Worm (Caenorhabditis elegans) whole organism, L4 larva: Measurements from ENCODE around the gene fbxa-155.

Experiments used
- F44E2.7 ChIP-seq: fragments of 200-800 bp; sonication (Bioruptor generic); IDR thresholded peaks from 2 replicates; pipeline ENCODE4 v2.1.2; 2022; ENCODE audit warnings: missing genetic modification characterization, missing compliant biosample characterization
- ZK546.5 ChIP-seq, 2 experiments: sonication (generic microtip); optimal IDR thresholded peaks; 2 replicates each; lab custom pipeline; 2017; ENCODE audit warnings: missing biosample characterization in 2 of 2, missing genetic modification characterization in 2 of 2
- ama-1 ChIP-seq: fragments of 150-350 bp; optimal IDR thresholded peaks from 2 replicates; lab custom pipeline; 2014; ENCODE audit warnings: inconsistent platforms, mixed read lengths
- ces-1 ChIP-seq: fragments of 150-350 bp; sonication (generic microtip); optimal IDR thresholded peaks from 4 replicates; lab custom pipeline; 2014; ENCODE audit warnings: missing biosample characterization, missing genetic modification reagents, missing genetic modification characterization
- fkh-10 ChIP-seq: fragments of 150-350 bp; optimal IDR thresholded peaks from 2 replicates; lab custom pipeline; 2014; ENCODE audit warnings: missing biosample characterization, missing genetic modification reagents, missing genetic modification characterization
- hmg-1.1 ChIP-seq: fragments of 200-800 bp; sonication (Bioruptor generic); IDR thresholded peaks from 2 replicates; pipeline ENCODE4 v1.3.6; 2022; ENCODE audit warnings: missing genetic modification reagents, missing genetic modification characterization, missing compliant biosample characterization
- lir-3 ChIP-seq: sonication (generic microtip); optimal IDR thresholded peaks from 2 replicates; lab custom pipeline; 2016; ENCODE audit warnings: mild to moderate bottlenecking, missing genetic modification characterization, missing compliant biosample characterization
- mep-1 ChIP-seq: fragments of 150-350 bp; sonication (generic microtip); optimal IDR thresholded peaks from 3 replicates; lab custom pipeline; 2014; ENCODE audit warnings: missing biosample characterization, missing genetic modification characterization
- nhr-25 ChIP-seq: sonication (generic microtip); optimal IDR thresholded peaks from 2 replicates; lab custom pipeline; 2017; ENCODE audit warnings: missing genetic modification characterization, mild to moderate bottlenecking, missing compliant biosample characterization, antibody characterized with exemption, moderate library complexity, borderline replicate concordance; ENCODE audit not compliant: insufficient read depth
- nhr-41 ChIP-seq: fragments of 200-800 bp; sonication (Bioruptor generic); IDR thresholded peaks from 2 replicates; pipeline ENCODE4 v1.3.6; 2022; ENCODE audit warnings: missing genetic modification reagents, missing genetic modification characterization, missing compliant biosample characterization
- skn-1 ChIP-seq: fragments of 150-350 bp; optimal IDR thresholded peaks from 2 replicates; lab custom pipeline; 2014; ENCODE audit warnings: missing biosample characterization, missing genetic modification characterization

ce11 chrIII:9991324-9991723 lies 18.7 kb downstream of the fbxa-155 start:
- no peak for TF ChIP-seq F44E2.7
- TF ChIP-seq nhr-41: no peak
- no peak for TF ChIP-seq mep-1 (tag; lab: Kevin White, UChicago)
- no peak for TF ChIP-seq fkh-10 (GFP tag; lab: Kevin White, UChicago)
- TF ChIP-seq ces-1: no peak
- no peak for TF ChIP-seq skn-1 (tag; lab: Kevin White, UChicago)
- no peak for TF ChIP-seq ZK546.5 (tag; optimal IDR thresholded peaks at IDR 0.05; lab: Kevin White, UChicago)
- no peak for TF ChIP-seq hmg-1.1 (GFP tag; lab: Robert Waterston, UW)
- no peak for TF ChIP-seq nhr-25 (tag; lab: Kevin White, UChicago)
- no peak for TF ChIP-seq ama-1 (lab: Kevin White, UChicago)
- TF ChIP-seq lir-3: no peak
